Fruit fly (Drosophila melanogaster): Measurements from ENCODE around the gene CG42249.

- TF ChIP-seq CG11762 (GFP tag; optimal IDR thresholded peaks at IDR 0.05; ENCODE audit: insufficient read depth) (no peak), topi (GFP tag; optimal IDR thresholded peaks at IDR 0.05) (no peak)
Measured at dm6 chrX:11128828-11129227, 32.8 kb downstream of the CG42249 start, which contains the start of gene SrpRalpha.
